Worm (Caenorhabditis elegans) whole organism, L4/young adult: Measurements from ENCODE around the gene fbxc-21.

Experiments used
- W03F9.2 ChIP-seq: fragments of 150-350 bp; optimal IDR thresholded peaks from 2 replicates; lab custom pipeline; 2014; ENCODE audit warnings: missing biosample characterization, missing genetic modification characterization
- dao-5 ChIP-seq: sonication (generic microtip); optimal IDR thresholded peaks from 2 replicates; lab custom pipeline; 2016; ENCODE audit warnings: missing genotype, missing genetic modification characterization, moderate library complexity, missing compliant biosample characterization

ce11 chrII:1722394-1722793 is 29.7 kb upstream of the fbxc-21 start, which contains the start of the genes fbxb-5 and btb-8:
- TF ChIP-seq W03F9.2 (tag; lab: Kevin White, UChicago) (no peak), dao-5 (tag; lab: Kevin White, UChicago) (no peak)
